Worm (Caenorhabditis elegans): Measurements from ENCODE around the gene cyp-29A4.

Gene cyp-29A4

DNA sequence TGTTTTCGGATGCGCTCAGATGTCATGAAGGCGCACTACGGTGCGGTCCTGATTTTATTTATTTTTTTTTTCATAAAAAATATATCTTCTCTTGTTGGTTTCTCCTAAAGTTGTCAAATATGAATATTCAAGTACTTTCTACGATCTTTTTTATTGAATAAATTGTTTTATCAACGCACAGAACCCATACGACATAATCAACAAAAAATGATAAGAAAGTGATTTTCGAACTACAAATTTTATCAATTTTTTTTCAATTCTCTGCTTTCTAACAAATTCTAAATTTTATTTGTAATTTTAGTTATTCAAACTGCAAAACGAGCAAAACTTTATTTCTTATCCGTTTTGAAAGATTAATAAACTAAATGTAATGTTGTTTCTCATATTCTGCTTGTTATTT is 47.3 kb downstream of the cyp-29A4 start:
- no peak for TF ChIP-seq pes-1 (GFP tag; IDR thresholded peaks at IDR 0.05)
- no peak for TF ChIP-seq ama-1 (optimal IDR thresholded peaks at IDR 0.05)
- TF ChIP-seq hmbx-1 (tag; optimal IDR thresholded peaks at IDR 0.05): no peak
- TF ChIP-seq scrt-1 (GFP tag; IDR thresholded peaks at IDR 0.05): no peak
- TF ChIP-seq ets-7 (tag; optimal IDR thresholded peaks at IDR 0.05): no peak
- no peak for TF ChIP-seq tbx-11 (GFP tag; IDR thresholded peaks at IDR 0.05)
- TF ChIP-seq ceh-13 (GFP tag; optimal IDR thresholded peaks at IDR 0.05): no peak
- no peak for TF ChIP-seq hmg-4 (GFP tag; optimal IDR thresholded peaks at IDR 0.05)
- no peak for TF ChIP-seq F13C5.2 (tag; optimal IDR thresholded peaks at IDR 0.05)
- no peak for TF ChIP-seq ceh-36 (tag; optimal IDR thresholded peaks at IDR 0.05)
- no peak for TF ChIP-seq aly-1 (tag; optimal IDR thresholded peaks at IDR 0.05)
- no peak for TF ChIP-seq flt-1 (GFP tag; IDR thresholded peaks at IDR 0.05)
- no peak for TF ChIP-seq tra-4 (tag; optimal IDR thresholded peaks at IDR 0.05)
- no peak for TF ChIP-seq sea-1 (GFP tag; conservative IDR thresholded peaks at IDR 0.05)
- TF ChIP-seq tbx-37 (GFP tag; conservative IDR thresholded peaks at IDR 0.05): no peak

DNA sequence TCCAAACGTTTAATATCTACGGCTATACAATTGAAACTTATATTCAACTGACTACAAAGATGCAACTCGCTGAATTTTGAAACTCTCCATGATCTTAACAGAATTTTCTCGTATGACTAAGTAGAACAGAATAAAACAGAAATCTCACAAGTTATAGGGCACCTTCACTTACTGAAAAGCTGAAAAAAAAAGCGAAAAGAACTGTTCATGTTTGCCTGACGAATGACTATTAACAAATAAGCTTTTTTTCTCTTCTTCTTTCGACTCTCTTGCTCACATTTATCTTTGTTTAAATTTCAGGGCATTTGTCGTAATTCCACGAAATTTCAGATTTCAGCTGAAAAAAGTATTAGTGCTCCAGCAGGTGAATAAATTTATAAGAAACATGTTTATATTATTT is 48.2 kb downstream of the cyp-29A4 start, which contains the start of gene xbx-6:
Gene xbx-6, plus strand, starts transcription at position 301 of the 400 bp plus-strand sequence.
- no peak for TF ChIP-seq hnd-1 (tag; optimal IDR thresholded peaks at IDR 0.05)
- no peak for TF ChIP-seq hmg-4 (GFP tag; optimal IDR thresholded peaks at IDR 0.05)
- no peak for TF ChIP-seq pes-1 (GFP tag; IDR thresholded peaks at IDR 0.05)
- TF ChIP-seq ets-7 (tag; optimal IDR thresholded peaks at IDR 0.05): no peak
- TF ChIP-seq aly-1 (tag; optimal IDR thresholded peaks at IDR 0.05): no peak
- no peak for TF ChIP-seq tbx-37 (GFP tag; conservative IDR thresholded peaks at IDR 0.05)
- TF ChIP-seq F13C5.2 (tag; optimal IDR thresholded peaks at IDR 0.05): no peak
- TF ChIP-seq ama-1 (optimal IDR thresholded peaks at IDR 0.05): no peak
- no peak for TF ChIP-seq flt-1 (GFP tag; IDR thresholded peaks at IDR 0.05)
- TF ChIP-seq scrt-1 (GFP tag; IDR thresholded peaks at IDR 0.05): no peak
- TF ChIP-seq hmbx-1 (tag; optimal IDR thresholded peaks at IDR 0.05): no peak
- no peak for TF ChIP-seq sea-1 (GFP tag; conservative IDR thresholded peaks at IDR 0.05)
- no peak for TF ChIP-seq ceh-13 (GFP tag; optimal IDR thresholded peaks at IDR 0.05)
- TF ChIP-seq ceh-36 (tag; optimal IDR thresholded peaks at IDR 0.05): no peak
- no peak for TF ChIP-seq tbx-11 (GFP tag; IDR thresholded peaks at IDR 0.05)
- no peak for TF ChIP-seq tra-4 (tag; optimal IDR thresholded peaks at IDR 0.05)
- TF ChIP-seq B0310.2 (tag; optimal IDR thresholded peaks at IDR 0.05): no peak

DNA sequence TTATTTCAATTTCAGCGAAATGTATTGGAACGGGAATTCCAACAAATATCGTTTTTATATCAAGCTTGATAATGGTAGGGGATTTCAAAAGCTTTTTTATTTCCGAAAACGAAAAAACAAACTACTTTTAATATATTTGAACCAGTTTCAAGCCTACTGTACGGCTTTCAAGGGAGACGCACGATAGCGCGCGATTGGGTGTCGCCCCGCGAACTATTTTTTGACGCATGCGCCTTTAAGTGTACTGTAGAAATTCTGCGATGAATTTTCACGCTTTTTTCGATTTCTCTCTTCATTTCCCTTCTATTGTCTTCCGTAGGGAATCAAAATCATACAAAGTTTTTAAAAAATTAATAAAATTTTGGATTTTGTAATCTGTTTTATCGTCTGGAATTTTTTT is 49.0 kb downstream of the cyp-29A4 start:
- no peak for TF ChIP-seq ets-7 (tag; optimal IDR thresholded peaks at IDR 0.05)
- TF ChIP-seq F13C5.2 (tag; optimal IDR thresholded peaks at IDR 0.05): no peak
- no peak for TF ChIP-seq sea-1 (GFP tag; conservative IDR thresholded peaks at IDR 0.05)
- no peak for TF ChIP-seq B0310.2 (tag; optimal IDR thresholded peaks at IDR 0.05)
- TF ChIP-seq aly-1 (tag; optimal IDR thresholded peaks at IDR 0.05): no peak
- TF ChIP-seq ceh-36 (tag; optimal IDR thresholded peaks at IDR 0.05): no peak

DNA sequence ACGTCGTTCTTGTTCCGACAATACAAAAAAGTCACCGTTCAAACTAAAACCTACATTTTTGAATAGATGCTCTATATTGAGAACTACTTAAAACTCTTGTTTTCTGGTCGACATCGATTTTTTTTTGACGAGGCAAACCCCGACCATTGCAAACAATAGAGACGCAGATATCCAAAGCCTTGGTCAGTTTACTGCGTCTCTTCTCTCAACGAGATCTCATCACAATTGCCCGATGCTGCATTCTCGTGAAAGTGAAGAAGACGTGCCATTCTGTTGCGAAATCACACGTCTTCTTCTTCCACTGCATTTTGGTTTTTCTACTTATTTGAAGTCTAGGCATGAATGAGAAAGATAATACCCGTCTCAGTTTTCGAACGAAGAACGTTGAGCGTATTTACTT is 49.8 kb downstream of the cyp-29A4 start:
- TF ChIP-seq pes-1 (GFP tag; IDR thresholded peaks at IDR 0.05): no peak
- no peak for TF ChIP-seq sea-1 (GFP tag; conservative IDR thresholded peaks at IDR 0.05)
- no peak for TF ChIP-seq scrt-1 (GFP tag; IDR thresholded peaks at IDR 0.05)
- TF ChIP-seq ceh-36 (tag; optimal IDR thresholded peaks at IDR 0.05): no peak
- TF ChIP-seq tbx-11 (GFP tag; IDR thresholded peaks at IDR 0.05): no peak
- TF ChIP-seq tbx-37 (GFP tag; conservative IDR thresholded peaks at IDR 0.05): no peak

DNA sequence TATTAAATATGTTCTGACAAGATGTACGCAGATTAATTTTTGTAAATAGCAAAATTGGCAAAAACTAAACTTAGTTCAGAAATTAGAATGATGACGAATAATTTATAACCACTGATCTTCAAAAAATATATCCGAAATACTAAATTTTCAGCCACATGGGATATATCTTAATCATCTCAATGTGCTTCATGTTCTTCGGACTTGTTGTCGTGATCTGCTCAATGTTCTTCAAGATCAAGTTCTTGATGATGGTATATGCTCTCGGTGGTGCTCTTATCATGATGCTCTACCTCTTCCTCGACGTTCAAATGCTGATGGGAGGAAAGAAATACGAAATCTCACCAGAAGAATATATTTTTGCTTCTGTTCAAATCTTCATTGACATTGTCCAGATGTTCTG is 52.0 kb downstream of the cyp-29A4 start:
- TF ChIP-seq ceh-36 (tag; optimal IDR thresholded peaks at IDR 0.05) (no peak), ceh-13 (GFP tag; optimal IDR thresholded peaks at IDR 0.05) (no peak), hmbx-1 (tag; optimal IDR thresholded peaks at IDR 0.05) (no peak), ets-7 (tag; optimal IDR thresholded peaks at IDR 0.05) (no peak), B0310.2 (tag; optimal IDR thresholded peaks at IDR 0.05) (no peak), sea-1 (GFP tag; conservative IDR thresholded peaks at IDR 0.05) (no peak), pes-1 (GFP tag; IDR thresholded peaks at IDR 0.05) (no peak), scrt-1 (GFP tag; IDR thresholded peaks at IDR 0.05) (no peak), ama-1 (optimal IDR thresholded peaks at IDR 0.05) (no peak), hmg-4 (GFP tag; optimal IDR thresholded peaks at IDR 0.05) (no peak), F13C5.2 (tag; optimal IDR thresholded peaks at IDR 0.05) (no peak), tbx-37 (GFP tag; conservative IDR thresholded peaks at IDR 0.05) (no peak), aly-1 (tag; optimal IDR thresholded peaks at IDR 0.05) (no peak), flt-1 (GFP tag; IDR thresholded peaks at IDR 0.05) (no peak)

Measured in whole organism, early embryonic.